Worm (Caenorhabditis elegans): ENCODE data around the gene ZK418.11.

ZK418.11 gene

ce11 chrIII:7138178-7138577 is 38.1 kb downstream of the ZK418.11 start, which contains the start of gene B0280.11:
Gene B0280.11, minus strand, starts transcription at chrIII:7138278.
- no peak for TF ChIP-seq ahr-1 (tag; optimal IDR thresholded peaks at IDR 0.05)

DNA sequence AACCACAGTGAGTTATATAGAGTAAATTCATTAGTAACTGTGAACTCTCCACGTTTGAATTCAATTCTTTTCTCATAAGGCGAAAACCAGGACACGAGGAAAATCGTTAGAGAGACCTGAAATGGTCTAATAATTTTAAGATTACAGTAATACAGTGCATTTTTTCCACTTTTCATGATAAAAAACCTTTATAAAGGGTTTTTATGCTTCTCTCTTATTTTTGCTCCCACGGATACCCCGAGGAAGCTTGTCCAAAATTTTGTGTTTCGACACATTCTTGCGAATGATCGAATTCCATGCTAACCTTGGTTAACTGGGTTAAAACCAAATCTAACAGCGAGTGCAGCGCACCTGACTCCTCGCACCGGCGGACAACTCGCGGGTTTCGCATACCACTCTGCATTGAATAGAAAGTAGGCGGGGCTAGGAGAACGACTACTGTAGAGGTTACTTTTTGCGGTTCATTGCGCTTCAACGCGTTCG is 40.2 kb downstream of the ZK418.11 start:
- TF ChIP-seq hlh-30 (tag; optimal IDR thresholded peaks at IDR 0.05; ENCODE audit: insufficient read depth) (peak; percentile 59), ama-1 (optimal IDR thresholded peaks at IDR 0.05) (peak; percentile 58), ref-2 (tag; optimal IDR thresholded peaks at IDR 0.05) (peak; percentile 13), fkh-10 (GFP tag; optimal IDR thresholded peaks at IDR 0.05) (no peak)

DNA sequence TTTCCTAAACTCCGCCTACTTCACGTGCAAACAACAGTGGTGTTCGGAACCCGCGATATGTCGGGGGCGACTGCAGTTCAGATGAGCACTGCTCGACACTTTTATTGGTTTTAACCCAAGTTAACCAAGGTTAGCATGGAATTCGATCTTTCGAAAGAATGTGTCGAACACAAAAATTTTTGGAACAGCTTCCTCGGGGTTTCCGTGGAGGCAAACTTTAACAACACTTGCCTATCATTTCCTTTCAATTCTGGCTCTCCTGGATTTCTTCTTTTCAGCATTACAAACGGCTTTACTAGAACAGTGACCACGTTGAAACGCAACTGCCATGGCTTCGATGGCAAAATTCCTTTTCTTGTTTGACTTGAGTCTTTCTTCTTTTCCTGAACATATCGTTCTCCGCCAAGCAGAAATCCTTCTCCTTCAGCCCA is 41.2 kb downstream of the ZK418.11 start:
- TF ChIP-seq C08G9.2 (tag; optimal IDR thresholded peaks at IDR 0.05) (no peak), ama-1 (optimal IDR thresholded peaks at IDR 0.05) (peak; percentile 87), elt-2 (tag; optimal IDR thresholded peaks at IDR 0.05) (peak; percentile 11), lim-6 (tag; optimal IDR thresholded peaks at IDR 0.05) (no peak), Y22D7AL.16 (tag; optimal IDR thresholded peaks at IDR 0.05) (no peak), ceh-18 (tag; optimal IDR thresholded peaks at IDR 0.05) (no peak), ref-2 (tag; optimal IDR thresholded peaks at IDR 0.05) (no peak), dmd-4 (tag; optimal IDR thresholded peaks at IDR 0.05; ENCODE audit: borderline replicate concordance) (no peak), ttx-3 (tag; optimal IDR thresholded peaks at IDR 0.05) (no peak), hlh-8 (tag; optimal IDR thresholded peaks at IDR 0.05) (no peak)

- TF ChIP-seq pha-4 (tag; optimal IDR thresholded peaks at IDR 0.05) (no peak), npax-4 (tag; optimal IDR thresholded peaks at IDR 0.05) (no peak), ceh-18 (tag; optimal IDR thresholded peaks at IDR 0.05) (no peak), elt-4 (tag; optimal IDR thresholded peaks at IDR 0.05) (no peak), fkh-10 (GFP tag; optimal IDR thresholded peaks at IDR 0.05) (no peak), ahr-1 (tag; optimal IDR thresholded peaks at IDR 0.05) (no peak), hlh-6 (tag; optimal IDR thresholded peaks at IDR 0.05) (no peak), C38D4.7 (GFP tag; optimal IDR thresholded peaks at IDR 0.05) (no peak), unc-42 (tag; optimal IDR thresholded peaks at IDR 0.05) (no peak), ceh-24 (tag; optimal IDR thresholded peaks at IDR 0.05) (no peak), hlh-30 (tag; optimal IDR thresholded peaks at IDR 0.05; ENCODE audit: insufficient read depth) (peak; percentile 25), ama-1 (optimal IDR thresholded peaks at IDR 0.05) (peak; percentile 39)
These were observed 42.1 kb downstream of the ZK418.11 start for ce11 chrIII:7142172-7142601.

- peak; percentile 59 for TF ChIP-seq unc-42 (tag; optimal IDR thresholded peaks at IDR 0.05)
- no peak for TF ChIP-seq unc-3 (GFP tag; conservative IDR thresholded peaks at IDR 0.05)
- no peak for TF ChIP-seq unc-3 (tag; optimal IDR thresholded peaks at IDR 0.05)
- no peak for TF ChIP-seq K02D7.2 (tag; optimal IDR thresholded peaks at IDR 0.05)
These were observed 44.7 kb downstream of the ZK418.11 start, which contains the start of gene glr-2 for ce11 chrIII:7144749-7145148. Gene glr-2, minus strand, starts transcription at chrIII:7144959.

DNA sequence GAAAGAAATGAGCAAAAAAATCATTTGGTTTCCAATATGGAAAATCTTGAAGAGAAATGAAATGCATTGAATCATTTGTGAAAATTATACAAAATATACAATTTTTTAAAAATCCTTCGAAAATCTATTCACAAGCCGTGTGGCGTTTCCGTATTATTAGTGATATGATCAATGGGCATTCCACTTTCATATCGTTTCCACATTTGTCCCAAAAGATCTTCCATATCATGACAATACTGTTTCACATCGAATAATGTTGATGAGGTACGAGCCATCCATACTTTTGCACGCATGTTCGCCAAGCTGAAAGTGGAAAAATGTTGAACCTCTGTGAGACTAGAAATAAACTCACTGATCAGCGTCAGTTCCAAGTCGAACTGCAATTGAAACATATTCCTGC is 46.3 kb downstream of the ZK418.11 start:
- TF ChIP-seq ceh-2 (tag; optimal IDR thresholded peaks at IDR 0.05) = no peak
- TF ChIP-seq hlh-8 (tag; optimal IDR thresholded peaks at IDR 0.05) = no peak
- TF ChIP-seq ceh-18 (tag; optimal IDR thresholded peaks at IDR 0.05) = no peak
- no peak for TF ChIP-seq ama-1 (optimal IDR thresholded peaks at IDR 0.05)
- TF ChIP-seq ref-2 (tag; optimal IDR thresholded peaks at IDR 0.05) = no peak
- TF ChIP-seq K02D7.2 (tag; optimal IDR thresholded peaks at IDR 0.05) = no peak
- no peak for TF ChIP-seq pha-2 (tag; optimal IDR thresholded peaks at IDR 0.05)
- no peak for TF ChIP-seq ceh-22 (tag; optimal IDR thresholded peaks at IDR 0.05)
- no peak for TF ChIP-seq ceh-45 (GFP tag; IDR thresholded peaks at IDR 0.05)
- TF ChIP-seq pax-1 (tag; optimal IDR thresholded peaks at IDR 0.05) = no peak
- no peak for TF ChIP-seq mec-3 (tag; optimal IDR thresholded peaks at IDR 0.05; ENCODE audit: borderline replicate concordance)
- TF ChIP-seq K09A11.1 (tag; optimal IDR thresholded peaks at IDR 0.05; ENCODE audit: insufficient read depth) = no peak
- no peak for TF ChIP-seq tbx-2 (tag; optimal IDR thresholded peaks at IDR 0.05)
- no peak for TF ChIP-seq ttx-3 (tag; optimal IDR thresholded peaks at IDR 0.05)
- TF ChIP-seq dmd-4 (tag; optimal IDR thresholded peaks at IDR 0.05; ENCODE audit: borderline replicate concordance) = no peak
- TF ChIP-seq tbx-7 (tag; optimal IDR thresholded peaks at IDR 0.05) = no peak
- TF ChIP-seq lin-11 (tag; optimal IDR thresholded peaks at IDR 0.05) = no peak

Measured in whole organism, late embryonic.